Worm (Caenorhabditis elegans): ENCODE measurements around the gene gtap-2.

Gene gtap-2

DNA sequence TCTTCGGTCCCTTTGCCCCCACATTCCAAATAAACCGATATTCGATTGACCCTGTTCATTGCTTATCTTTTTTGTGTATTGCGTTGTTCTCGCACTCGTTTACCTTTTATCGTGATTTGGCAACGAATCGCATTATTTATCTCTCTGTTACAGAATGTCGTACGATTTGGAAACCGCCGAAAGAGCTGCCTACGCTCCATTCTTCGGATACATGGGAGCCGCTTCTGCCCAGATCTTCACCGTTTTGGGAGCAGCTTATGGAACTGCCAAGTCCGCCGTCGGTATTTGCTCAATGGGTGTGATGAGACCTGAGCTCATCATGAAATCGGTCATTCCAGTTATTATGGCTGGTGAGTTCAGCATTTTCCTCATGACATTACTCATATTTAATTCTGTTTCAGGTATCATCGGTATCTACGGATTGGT, 26.3 kb upstream of the gtap-2 start, which contains the start of gene vha-2 (continued):
- no peak for TF ChIP-seq zip-4 (GFP tag; optimal IDR thresholded peaks at IDR 0.05)
- TF ChIP-seq lsy-2 (tag; optimal IDR thresholded peaks at IDR 0.05): no peak
- TF ChIP-seq isw-1 (GFP tag; IDR thresholded peaks at IDR 0.05): no peak
- TF ChIP-seq tbx-2 (tag; optimal IDR thresholded peaks at IDR 0.05): no peak
- TF ChIP-seq Y116A8C.19 (tag; optimal IDR thresholded peaks at IDR 0.05; ENCODE audit: borderline replicate concordance): no peak
- TF ChIP-seq efl-1 (optimal IDR thresholded peaks at IDR 0.05): no peak
- no peak for TF ChIP-seq efl-1 (GFP tag; optimal IDR thresholded peaks at IDR 0.05 in 1 of 2)
- 0 out of 2 replicates have a peak, but pooled peaks have one; percentile 10 for TF ChIP-seq grh-1 (GFP tag; IDR thresholded peaks at IDR 0.05)
- TF ChIP-seq rnt-1 (tag; optimal IDR thresholded peaks at IDR 0.05): no peak
- TF ChIP-seq mef-2 (tag; optimal IDR thresholded peaks at IDR 0.05): no peak
- no peak for TF ChIP-seq lin-14 (GFP tag; optimal IDR thresholded peaks at IDR 0.05)
- no peak for TF ChIP-seq sup-37 (GFP tag; optimal IDR thresholded peaks at IDR 0.05)

- TF ChIP-seq mep-1 (tag; optimal IDR thresholded peaks at IDR 0.05) (no peak), pqm-1 (tag; optimal IDR thresholded peaks at IDR 0.05) (no peak), xbp-1 (tag; optimal IDR thresholded peaks at IDR 0.05) (no peak), efl-1 (optimal IDR thresholded peaks at IDR 0.05) (no peak), efl-1 (GFP tag; optimal IDR thresholded peaks at IDR 0.05 in 1 of 2) (peak in 1 of 2 experiments; percentile 93)
Observed at ce11 chrIII:9782483-9783081, 25.8 kb upstream of the gtap-2 start, which contains the start of gene R10E11.6. TSS of gene R10E11.6 (plus strand) at chrIII:9783006.

- peak; percentile 37 for TF ChIP-seq nhr-19 (GFP tag; conservative IDR thresholded peaks at IDR 0.05)
- TF ChIP-seq ztf-4 (tag; optimal IDR thresholded peaks at IDR 0.05): peak; percentile 43
- TF ChIP-seq efl-1 (optimal IDR thresholded peaks at IDR 0.05): peak in 1 of 2 experiments; percentile 7
- TF ChIP-seq efl-1 (GFP tag; optimal IDR thresholded peaks at IDR 0.05 in 1 of 2): no peak
- peak; percentile 23 for TF ChIP-seq nhr-85 (tag)
- peak; percentile 51 for TF ChIP-seq aly-2 (tag; optimal IDR thresholded peaks at IDR 0.05)
- no peak for TF ChIP-seq irx-1 (tag; optimal IDR thresholded peaks at IDR 0.05)
- peak in 1 of 2 experiments; percentile 37 for TF ChIP-seq lsy-2 (tag; optimal IDR thresholded peaks at IDR 0.05)
- TF ChIP-seq nhr-47 (tag; optimal IDR thresholded peaks at IDR 0.05): peak; percentile 33
- TF ChIP-seq tbx-2 (tag; optimal IDR thresholded peaks at IDR 0.05): no peak
- TF ChIP-seq elt-3 (tag; optimal IDR thresholded peaks at IDR 0.05): peak in 1 of 6 experiments; percentile 16
- TF ChIP-seq ceh-63 (GFP tag; optimal IDR thresholded peaks at IDR 0.05): no peak
- peak; percentile 6 for TF ChIP-seq nhr-20 (tag; optimal IDR thresholded peaks at IDR 0.05)
- peak in 1 of 2 experiments; percentile 4 for TF ChIP-seq lin-35 (GFP tag; optimal IDR thresholded peaks at IDR 0.05)
- peak; percentile 19 for TF ChIP-seq elt-2 (tag; optimal IDR thresholded peaks at IDR 0.05)
- TF ChIP-seq nhr-71 (tag; optimal IDR thresholded peaks at IDR 0.05): peak; percentile 32
- TF ChIP-seq snu-23 (GFP tag; optimal IDR thresholded peaks at IDR 0.05): peak; percentile 9
- TF ChIP-seq nhr-90 (tag; optimal IDR thresholded peaks at IDR 0.05; ENCODE audit: poor library complexity): peak; percentile 36
- TF ChIP-seq nhr-76 (tag; optimal IDR thresholded peaks at IDR 0.05): no peak
- peak; percentile 33 for TF ChIP-seq ama-1 (optimal IDR thresholded peaks at IDR 0.05)
Observed at ce11 chrIII:9783133-9783590, 25.2 kb upstream of the gtap-2 start.

DNA sequence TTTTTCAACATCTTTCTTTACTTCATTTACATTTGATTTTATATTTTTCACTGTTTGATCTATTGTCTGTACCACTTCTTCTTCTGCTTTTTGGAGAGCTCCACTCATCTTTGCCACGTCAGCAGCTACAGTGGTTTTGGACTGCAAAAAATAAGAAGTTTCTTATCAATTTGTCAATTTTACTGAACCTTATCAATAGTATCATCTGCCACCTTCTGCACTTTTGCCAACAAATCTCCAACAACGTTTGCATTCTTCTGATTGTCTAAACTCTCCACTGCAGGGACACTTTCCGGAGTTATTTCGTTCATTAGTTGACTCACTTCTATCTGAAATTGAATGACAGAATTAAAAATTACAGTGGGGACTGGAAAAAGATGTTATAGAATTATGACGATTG, 21.6 kb upstream of the gtap-2 start:
- TF ChIP-seq pqm-1 (tag; optimal IDR thresholded peaks at IDR 0.05) (no peak), skn-1 (tag; optimal IDR thresholded peaks at IDR 0.05) (no peak), tbx-2 (tag; optimal IDR thresholded peaks at IDR 0.05) (no peak), ceh-8 (GFP tag; optimal IDR thresholded peaks at IDR 0.05) (no peak), C34B4.2 (tag; optimal IDR thresholded peaks at IDR 0.05) (no peak), lsy-2 (tag; optimal IDR thresholded peaks at IDR 0.05) (no peak), tlp-1 (tag; optimal IDR thresholded peaks at IDR 0.05) (no peak), efl-3 (GFP tag; optimal IDR thresholded peaks at IDR 0.05) (no peak), isw-1 (GFP tag; IDR thresholded peaks at IDR 0.05) (no peak), lin-35 (GFP tag; optimal IDR thresholded peaks at IDR 0.05) (peak in 1 of 2 experiments; percentile 15), elt-2 (tag; optimal IDR thresholded peaks at IDR 0.05) (peak; percentile 56), dpl-1 (GFP tag; optimal IDR thresholded peaks at IDR 0.05) (no peak), vab-15 (tag; optimal IDR thresholded peaks at IDR 0.05) (no peak), hlh-17 (GFP tag; optimal IDR thresholded peaks at IDR 0.05; ENCODE audit: borderline replicate concordance) (no peak), lin-13 (GFP tag; optimal IDR thresholded peaks at IDR 0.05) (no peak), nhr-71 (tag; optimal IDR thresholded peaks at IDR 0.05) (no peak), Y116A8C.19 (tag; optimal IDR thresholded peaks at IDR 0.05; ENCODE audit: borderline replicate concordance) (no peak)

Data from whole organism, L1 larva.